Worm (Caenorhabditis elegans) whole organism, mixed stage, embryonic: ENCODE measurements around the gene K08E7.8.

Experiments
- M03D4.4 ChIP-seq: sonication (generic microtip); optimal IDR thresholded peaks from 2 replicates; lab custom pipeline; 2017; ENCODE audit warnings: mild to moderate bottlenecking, missing genetic modification characterization, missing compliant biosample characterization
- blmp-1 ChIP-seq: fragments of 150-350 bp; optimal IDR thresholded peaks from 2 replicates; lab custom pipeline; 2014; ENCODE audit warnings: missing biosample characterization, missing genetic modification characterization
- ceh-83 ChIP-seq: fragments of 200-800 bp; sonication (Bioruptor generic); optimal IDR thresholded peaks from 2 replicates; lab custom pipeline; 2018; ENCODE audit warnings: mild to moderate bottlenecking, missing genetic modification characterization, missing compliant biosample characterization
- ces-1 ChIP-seq: fragments of 150-350 bp; optimal IDR thresholded peaks from 2 replicates; lab custom pipeline; 2014; ENCODE audit warnings: missing biosample characterization, missing genetic modification reagents, missing genetic modification characterization
- cnd-1 ChIP-seq: fragments of 200-800 bp; sonication (Bioruptor generic); optimal IDR thresholded peaks from 2 replicates; lab custom pipeline; 2018; ENCODE audit warnings: mild to moderate bottlenecking, missing genetic modification characterization, missing compliant biosample characterization
- drap-1 ChIP-seq: fragments of 200-800 bp; sonication (Bioruptor generic); optimal IDR thresholded peaks from 3 replicates; lab custom pipeline; 2018; ENCODE audit warnings: mild to moderate bottlenecking, missing genetic modification characterization, missing compliant biosample characterization
- elt-1 ChIP-seq: sonication (generic microtip); optimal IDR thresholded peaks from 2 replicates; lab custom pipeline; 2017; ENCODE audit warnings: missing genetic modification characterization, mild to moderate bottlenecking, missing compliant biosample characterization, antibody characterized with exemption, moderate library complexity, borderline replicate concordance; ENCODE audit not compliant: insufficient read depth
- flh-1 ChIP-seq: fragments of 200-800 bp; sonication (Bioruptor generic); optimal IDR thresholded peaks from 2 replicates; lab custom pipeline; 2018; ENCODE audit warnings: mild to moderate bottlenecking, missing genetic modification characterization, moderate library complexity, missing compliant biosample characterization
- ham-2 ChIP-seq: fragments of 200-800 bp; sonication (Bioruptor generic); optimal IDR thresholded peaks from 2 replicates; lab custom pipeline; 2018; ENCODE audit warnings: mild to moderate bottlenecking, missing genetic modification characterization, missing compliant biosample characterization
- hlh-1 ChIP-seq: fragments of 150-350 bp; optimal IDR thresholded peaks from 2 replicates; lab custom pipeline; 2014; ENCODE audit warnings: missing biosample characterization, missing genetic modification reagents, missing genetic modification characterization
- lin-13 ChIP-seq: fragments of 150-350 bp; optimal IDR thresholded peaks from 2 replicates; lab custom pipeline; 2014; ENCODE audit warnings: missing biosample characterization, missing genetic modification characterization
- lin-32 ChIP-seq: fragments of 200-800 bp; sonication (Bioruptor generic); optimal IDR thresholded peaks from 2 replicates; lab custom pipeline; 2018; ENCODE audit warnings: mild to moderate bottlenecking, missing genetic modification characterization, missing compliant biosample characterization
- lsy-2 ChIP-seq: fragments of 150-350 bp; optimal IDR thresholded peaks from 2 replicates; lab custom pipeline; 2014; ENCODE audit warnings: missing biosample characterization, missing genetic modification characterization
- mab-5 ChIP-seq: fragments of 150-350 bp; optimal IDR thresholded peaks from 2 replicates; lab custom pipeline; 2014; ENCODE audit warnings: missing biosample characterization, missing genetic modification characterization
- mls-2 ChIP-seq: sonication (generic microtip); optimal IDR thresholded peaks from 2 replicates; lab custom pipeline; 2016; ENCODE audit warnings: mild to moderate bottlenecking, missing genetic modification characterization, moderate library complexity, missing compliant biosample characterization
- nhr-12 ChIP-seq: fragments of 150-350 bp; optimal IDR thresholded peaks from 2 replicates; lab custom pipeline; 2014; ENCODE audit warnings: missing biosample characterization, missing genetic modification characterization
- nhr-2 ChIP-seq: fragments of 150-350 bp; optimal IDR thresholded peaks from 2 replicates; lab custom pipeline; 2014; ENCODE audit warnings: missing biosample characterization, missing genetic modification characterization
- nhr-237 ChIP-seq: fragments of 150-350 bp; optimal IDR thresholded peaks from 2 replicates; lab custom pipeline; 2014; ENCODE audit warnings: missing biosample characterization, missing genetic modification characterization
- nhr-28 ChIP-seq: fragments of 150-350 bp; optimal IDR thresholded peaks from 2 replicates; lab custom pipeline; 2014; ENCODE audit warnings: missing biosample characterization, missing genetic modification characterization
- nhr-76 ChIP-seq: sonication (generic microtip); optimal IDR thresholded peaks from 2 replicates; lab custom pipeline; 2017; ENCODE audit warnings: missing biosample characterization, missing genetic modification characterization
- pha-4 ChIP-seq: fragments of 150-350 bp; optimal IDR thresholded peaks from 2 replicates; lab custom pipeline; 2018; ENCODE audit warnings: missing biosample characterization, missing genetic modification reagents, missing genetic modification characterization
- sem-2 ChIP-seq: fragments of 200-800 bp; sonication (Bioruptor generic); optimal IDR thresholded peaks from 2 replicates; lab custom pipeline; 2018; ENCODE audit warnings: mild to moderate bottlenecking, missing genetic modification characterization, missing compliant biosample characterization
- snpc-4 ChIP-seq: fragments of 150-350 bp; optimal IDR thresholded peaks from 2 replicates; lab custom pipeline; 2014; ENCODE audit warnings: missing biosample characterization, missing genetic modification characterization
- tbx-8 ChIP-seq: fragments of 200-800 bp; sonication (Bioruptor generic); optimal IDR thresholded peaks from 2 replicates; lab custom pipeline; 2018; ENCODE audit warnings: mild to moderate bottlenecking, missing genetic modification characterization, moderate library complexity, missing compliant biosample characterization
- unc-120 ChIP-seq: sonication (generic microtip); optimal IDR thresholded peaks from 2 replicates; lab custom pipeline; 2017; ENCODE audit warnings: missing genetic modification characterization, missing compliant biosample characterization; ENCODE audit not compliant: poor library complexity, severe bottlenecking
- unc-39 ChIP-seq: fragments of 150-350 bp; optimal IDR thresholded peaks from 2 replicates; lab custom pipeline; 2014; ENCODE audit warnings: missing biosample characterization, missing genetic modification characterization
- unc-62 ChIP-seq: fragments of 150-350 bp; optimal IDR thresholded peaks from 2 replicates; lab custom pipeline; 2014; ENCODE audit warnings: missing biosample characterization, missing genetic modification reagents, missing genetic modification characterization
- zip-8 ChIP-seq: fragments of 150-350 bp; optimal IDR thresholded peaks from 2 replicates; lab custom pipeline; 2014; ENCODE audit warnings: missing biosample characterization, missing genetic modification characterization

The K08E7.8 gene

DNA sequence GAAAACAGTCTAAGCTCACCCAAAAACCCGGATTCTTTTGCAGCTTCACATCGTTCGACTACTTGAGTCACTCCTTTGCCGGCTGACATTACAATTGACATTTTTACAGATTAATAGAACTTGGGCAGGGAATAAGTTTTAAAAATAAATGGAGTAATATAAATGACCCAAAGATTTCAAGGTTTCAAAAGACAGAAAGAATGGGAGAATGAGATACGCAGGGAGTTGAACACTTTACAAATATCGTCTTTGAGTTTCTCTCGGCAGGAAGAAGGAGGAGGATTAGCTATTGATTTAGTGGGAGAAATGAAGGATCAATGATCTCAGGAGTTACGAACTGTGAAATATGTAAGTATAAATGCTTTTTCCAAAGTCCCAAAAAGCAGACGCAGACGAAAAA lies at the start of gene K08E7.8:
Gene K08E7.8, minus strand, starts transcription at position 101 of the 400 bp plus-strand sequence.
- no peak for TF ChIP-seq unc-39 (tag; lab: Kevin White, UChicago)
- no peak for TF ChIP-seq nhr-76 (tag; lab: Kevin White, UChicago)
- TF ChIP-seq zip-8 (tag; lab: Kevin White, UChicago) = no peak
- no peak for TF ChIP-seq elt-1 (tag; lab: Kevin White, UChicago)
- TF ChIP-seq M03D4.4 (tag; lab: Kevin White, UChicago) = no peak
- no peak for TF ChIP-seq sem-2 (GFP tag; lab: Kevin White, UChicago)
- TF ChIP-seq nhr-28 (tag; lab: Kevin White, UChicago) = no peak
- TF ChIP-seq blmp-1 (tag; lab: Kevin White, UChicago) = no peak
- no peak for TF ChIP-seq lin-32 (GFP tag; lab: Kevin White, UChicago)
- TF ChIP-seq mab-5 = no peak
- no peak for TF ChIP-seq drap-1 (GFP tag; lab: Kevin White, UChicago)
- no peak for TF ChIP-seq unc-120
- no peak for TF ChIP-seq nhr-237 (tag; lab: Kevin White, UChicago)
- no peak for TF ChIP-seq lin-13
- TF ChIP-seq ceh-83 (GFP tag; lab: Kevin White, UChicago) = no peak
- TF ChIP-seq snpc-4 = no peak
- TF ChIP-seq cnd-1 (tag; lab: Kevin White, UChicago) = no peak
- TF ChIP-seq pha-4 = no peak
- TF ChIP-seq ham-2 (GFP tag; lab: Kevin White, UChicago) = no peak

DNA sequence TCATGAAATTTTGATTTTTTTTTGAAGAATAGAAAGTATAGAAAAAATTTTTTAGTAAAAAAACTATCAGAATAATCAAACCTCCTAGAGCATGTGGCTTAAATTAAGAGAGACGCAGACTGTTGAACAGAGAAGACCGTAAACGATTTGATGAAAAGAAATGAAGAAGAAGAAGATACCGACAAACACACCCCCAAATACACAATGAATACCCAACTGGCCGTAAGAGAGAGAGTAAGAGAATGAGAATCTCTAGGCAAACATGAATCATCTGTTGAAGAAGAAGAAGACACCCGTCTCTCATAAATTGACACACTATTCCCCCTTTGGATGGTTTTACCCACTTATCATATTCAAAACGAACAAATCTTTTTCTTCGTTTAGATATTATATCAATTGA lies 48.0 kb upstream of the K08E7.8 start:
- TF ChIP-seq nhr-237 (tag; lab: Kevin White, UChicago) (no peak), unc-120 (peak; percentile 19), drap-1 (GFP tag; lab: Kevin White, UChicago) (no peak), zip-8 (tag; lab: Kevin White, UChicago) (no peak), lsy-2 (tag; lab: Kevin White, UChicago) (no peak), lin-13 (no peak), pha-4 (peak; percentile 10), ham-2 (GFP tag; lab: Kevin White, UChicago) (peak; percentile 26), unc-62 (GFP tag; lab: Kevin White, UChicago) (peak; percentile 29)
- TF ChIP-seq, all 35 proteins: peak for 4

DNA sequence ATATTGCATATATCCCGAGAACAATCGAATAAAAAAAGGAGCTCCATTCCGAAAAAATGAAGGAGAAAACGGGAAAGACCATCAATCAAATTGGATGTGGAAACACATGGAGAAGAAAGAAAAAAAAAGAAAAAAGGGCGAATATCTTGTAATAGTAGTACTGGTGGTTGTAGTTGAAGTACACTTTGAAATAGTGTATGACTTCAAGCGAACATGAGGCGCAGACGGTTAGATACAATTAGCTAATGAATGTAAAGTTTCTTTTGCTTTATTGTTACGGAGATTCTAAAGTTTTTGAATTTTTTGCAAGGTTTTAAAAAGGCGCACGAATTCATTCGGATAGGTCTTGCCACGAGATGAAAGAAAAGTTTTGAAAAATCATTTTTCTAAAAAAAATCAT lies 46.6 kb upstream of the K08E7.8 start:
- TF ChIP-seq lin-32 (GFP tag; lab: Kevin White, UChicago) (no peak), ces-1 (GFP tag; lab: Kevin White, UChicago) (peak; percentile 64)

DNA sequence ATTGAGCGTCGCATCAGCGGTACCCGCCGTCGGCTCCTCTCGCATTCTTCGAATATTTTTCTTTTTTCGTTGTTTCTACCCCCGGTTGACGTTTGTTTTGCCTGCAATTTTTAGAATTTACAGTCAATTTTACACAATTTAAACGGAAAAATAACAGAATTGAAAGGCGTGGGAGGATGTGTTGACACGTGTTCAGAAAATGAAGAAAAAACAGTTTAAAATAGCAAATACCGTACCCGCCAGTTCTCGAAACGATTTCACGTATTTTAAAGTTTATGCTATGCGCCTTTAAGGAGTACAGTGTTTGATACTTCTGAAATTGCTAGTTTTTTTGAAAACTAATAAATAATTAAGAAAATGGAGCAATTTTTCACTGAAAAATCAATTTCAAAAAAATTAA lies 45.1 kb upstream of the K08E7.8 start, which contains the start of gene ark-1:
Gene ark-1, minus strand, starts transcription at position 101 of the 400 bp plus-strand sequence.
- TF ChIP-seq mab-5 (no peak), lin-32 (GFP tag; lab: Kevin White, UChicago) (no peak), tbx-8 (GFP tag; lab: Kevin White, UChicago) (no peak), flh-1 (GFP tag; lab: Kevin White, UChicago) (no peak), hlh-1 (tag; lab: Kevin White, UChicago) (no peak)

DNA sequence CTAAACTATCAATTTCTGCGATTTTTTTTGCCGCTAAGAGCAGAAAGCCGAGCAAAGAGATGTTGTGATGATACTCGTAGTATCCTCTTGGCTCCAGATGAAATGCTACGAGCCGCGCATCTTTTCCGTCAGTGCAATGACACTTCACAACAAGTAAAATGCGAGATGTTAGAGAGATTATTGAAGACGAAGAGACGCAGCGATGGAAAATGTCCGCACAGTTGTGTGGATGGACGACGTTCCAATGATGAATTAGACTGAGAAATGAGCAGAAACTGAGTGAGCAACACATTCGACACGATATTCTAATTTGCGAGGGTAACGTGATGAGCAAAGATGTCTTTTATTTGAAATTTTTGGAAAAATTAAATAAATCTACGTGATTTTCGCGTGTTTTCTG lies 35.1 kb upstream of the K08E7.8 start:
- TF ChIP-seq unc-62 (GFP tag; lab: Kevin White, UChicago) = peak; percentile 54
- no peak for TF ChIP-seq sem-2 (GFP tag; lab: Kevin White, UChicago)
- TF ChIP-seq ces-1 (GFP tag; lab: Kevin White, UChicago) = no peak
- no peak for TF ChIP-seq nhr-237 (tag; lab: Kevin White, UChicago)
- no peak for TF ChIP-seq lsy-2 (tag; lab: Kevin White, UChicago)
- TF ChIP-seq mls-2 (tag; lab: Kevin White, UChicago) = no peak
- no peak for TF ChIP-seq nhr-2 (tag; lab: Kevin White, UChicago)
- TF ChIP-seq drap-1 (GFP tag; lab: Kevin White, UChicago) = no peak
- TF ChIP-seq hlh-1 (tag; lab: Kevin White, UChicago) = peak; percentile 84
- TF ChIP-seq pha-4 = no peak
- TF ChIP-seq lin-13 = no peak
- no peak for TF ChIP-seq elt-1 (tag; lab: Kevin White, UChicago)

DNA sequence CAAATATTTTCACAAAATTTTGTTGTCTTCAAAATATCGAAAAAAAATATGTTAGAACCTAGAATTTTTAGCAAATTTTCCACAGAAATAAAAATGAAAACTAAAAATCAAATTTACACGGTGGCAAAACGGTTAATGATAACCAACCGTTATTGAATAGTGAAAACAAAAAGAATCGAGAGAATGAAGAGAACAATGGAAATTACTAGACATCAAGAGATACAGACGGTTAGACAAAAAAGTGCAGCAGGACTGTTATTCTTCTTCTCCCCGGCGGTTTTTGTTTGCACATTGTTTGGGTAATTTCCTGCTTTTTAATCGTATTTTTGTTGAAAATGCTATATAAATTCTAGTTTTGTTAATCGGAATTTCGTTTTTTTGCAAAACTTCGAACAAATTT lies 33.0 kb upstream of the K08E7.8 start:
- TF ChIP-seq flh-1 (GFP tag; lab: Kevin White, UChicago) (no peak), unc-120 (no peak), ceh-83 (GFP tag; lab: Kevin White, UChicago) (no peak), lin-13 (no peak), pha-4 (no peak), mls-2 (tag; lab: Kevin White, UChicago) (no peak), zip-8 (tag; lab: Kevin White, UChicago) (no peak), nhr-28 (tag; lab: Kevin White, UChicago) (no peak), nhr-237 (tag; lab: Kevin White, UChicago) (no peak), nhr-76 (tag; lab: Kevin White, UChicago) (no peak), ham-2 (GFP tag; lab: Kevin White, UChicago) (no peak), cnd-1 (tag; lab: Kevin White, UChicago) (no peak), nhr-12 (no peak)
- TF ChIP-seq, all 35 proteins: peak for 0
